Worm (Caenorhabditis elegans) whole organism, L1 larva: ENCODE results near the gene ptc-1.
A peak's percentile ranks its signal among the peaks of the same experiment; 100 is the strongest.

Source experiments
- C34B4.2 ChIP-seq: sonication (generic microtip); optimal IDR thresholded peaks from 2 replicates; lab custom pipeline; 2017; ENCODE audit warnings: mild to moderate bottlenecking, missing genetic modification characterization, missing compliant biosample characterization
- F16B12.6 ChIP-seq: fragments of 150-350 bp; optimal IDR thresholded peaks from 2 replicates; lab custom pipeline; 2014; ENCODE audit warnings: missing biosample characterization, missing genetic modification characterization
- Y116A8C.19 ChIP-seq: sonication (generic microtip); optimal IDR thresholded peaks from 2 replicates; lab custom pipeline; 2016; ENCODE audit warnings: missing compliant biosample characterization, missing genetic modification characterization, borderline replicate concordance
- aha-1 ChIP-seq: fragments of 150-350 bp; optimal IDR thresholded peaks from 2 replicates; lab custom pipeline; 2014; ENCODE audit warnings: missing biosample characterization, missing genetic modification characterization
- alr-1 ChIP-seq: fragments of 200-800 bp; sonication (Bioruptor generic); optimal IDR thresholded peaks from 2 replicates; lab custom pipeline; 2018; ENCODE audit warnings: borderline replicate concordance, mild to moderate bottlenecking, missing genetic modification characterization, missing compliant biosample characterization
- ama-1 ChIP-seq: fragments of 150-350 bp; optimal IDR thresholded peaks from 2 replicates; lab custom pipeline; 2014
- blmp-1 ChIP-seq: fragments of 150-350 bp; optimal IDR thresholded peaks from 2 replicates; lab custom pipeline; 2014; ENCODE audit warnings: missing biosample characterization, missing genetic modification characterization
- ceh-63 ChIP-seq: fragments of 200-800 bp; sonication (Bioruptor generic); optimal IDR thresholded peaks from 2 replicates; lab custom pipeline; 2018; ENCODE audit warnings: mild to moderate bottlenecking, missing genetic modification characterization, missing compliant biosample characterization
- ceh-8 ChIP-seq: fragments of 200-800 bp; sonication (Bioruptor generic); optimal IDR thresholded peaks from 2 replicates; lab custom pipeline; 2018; ENCODE audit warnings: mild to moderate bottlenecking, missing genetic modification characterization, moderate library complexity, missing compliant biosample characterization
- ceh-82 ChIP-seq, 3 experiments: fragments of 150-350 bp in 1 of 3; sonication (generic microtip) in 2 of 3; optimal IDR thresholded peaks; 2 replicates each; lab custom pipeline; 2014 to 2017; ENCODE audit warnings: missing biosample characterization in 3 of 3, missing genetic modification characterization in 3 of 3
- ceh-88 ChIP-seq: fragments of 200-800 bp; sonication (Bioruptor generic); IDR thresholded peaks from 2 replicates; pipeline ENCODE4 v1.3.6; 2022; ENCODE audit warnings: missing genetic modification characterization, missing compliant biosample characterization
- dpl-1 ChIP-seq, 3 experiments: fragments of 150-350 bp in 2 of 3; sonication (generic microtip) in 1 of 3; optimal IDR thresholded peaks; 2 replicates each; lab custom pipeline; 2014 to 2017; ENCODE audit warnings: missing biosample characterization in 3 of 3, missing genetic modification characterization in 3 of 3, missing genetic modification reagents in 3 of 3
- efl-1 ChIP-seq, 4 experiments: fragments of 150-350 bp; optimal IDR thresholded peaks in 3 of 4; peaks in 1 of 4; 1 replicate in 1 of 4; 2 replicates in 3 of 4; lab custom pipeline; 2014; ENCODE audit warnings: missing biosample characterization in 2 of 4, missing genetic modification characterization in 2 of 4, missing genetic modification reagents in 2 of 4
- egl-13 ChIP-seq: sonication (generic microtip); optimal IDR thresholded peaks from 2 replicates; lab custom pipeline; 2016; ENCODE audit warnings: missing genotype, missing genetic modification reagents, missing genetic modification characterization, missing compliant biosample characterization
- elt-2 ChIP-seq: sonication (generic microtip); optimal IDR thresholded peaks from 2 replicates; lab custom pipeline; 2016; ENCODE audit warnings: missing genetic modification characterization, mild to moderate bottlenecking, inconsistent platforms, missing compliant biosample characterization, missing genetic modification reagents
- elt-3 ChIP-seq, 6 experiments: fragments of 150-350 bp in 1 of 6; sonication (generic microtip); optimal IDR thresholded peaks; 2 replicates each; lab custom pipeline; 2017 to 2018; ENCODE audit warnings: missing biosample characterization in 6 of 6, missing genetic modification characterization in 6 of 6, inconsistent platforms in 1 of 6
- fkh-4 ChIP-seq: sonication (generic microtip); optimal IDR thresholded peaks from 2 replicates; lab custom pipeline; 2016; ENCODE audit warnings: missing compliant biosample characterization, missing genetic modification characterization, borderline replicate concordance
- fkh-8 ChIP-seq: sonication (generic microtip); optimal IDR thresholded peaks from 2 replicates; lab custom pipeline; 2016; ENCODE audit warnings: mild to moderate bottlenecking, missing genetic modification characterization, missing compliant biosample characterization
- fos-1 ChIP-seq: fragments of 150-350 bp; optimal IDR thresholded peaks from 2 replicates; lab custom pipeline; 2014; ENCODE audit warnings: missing biosample characterization, missing genetic modification characterization
- hlh-17 ChIP-seq: fragments of 200-800 bp; sonication (Bioruptor generic); optimal IDR thresholded peaks from 2 replicates; lab custom pipeline; 2018; ENCODE audit warnings: missing genetic modification characterization, mild to moderate bottlenecking, missing compliant biosample characterization, moderate library complexity, borderline replicate concordance
- irx-1 ChIP-seq: sonication (generic microtip); optimal IDR thresholded peaks from 2 replicates; lab custom pipeline; 2016; ENCODE audit warnings: missing genetic modification characterization, missing compliant biosample characterization
- lin-13 ChIP-seq: fragments of 150-350 bp; optimal IDR thresholded peaks from 2 replicates; lab custom pipeline; 2014; ENCODE audit warnings: missing biosample characterization, missing genetic modification reagents, missing genetic modification characterization
- lin-35 ChIP-seq, 2 experiments: fragments of 150-350 bp; optimal IDR thresholded peaks; 2 replicates each; lab custom pipeline; 2014; ENCODE audit warnings: missing biosample characterization in 2 of 2, missing genetic modification characterization in 2 of 2, missing genetic modification reagents in 2 of 2
- lin-39 ChIP-seq: fragments of 150-350 bp; optimal IDR thresholded peaks from 2 replicates; lab custom pipeline; 2014; ENCODE audit warnings: missing biosample characterization, missing genetic modification reagents, missing genetic modification characterization
- lsy-2 ChIP-seq, 2 experiments: fragments of 150-350 bp; optimal IDR thresholded peaks; 2 replicates each; lab custom pipeline; 2014; ENCODE audit warnings: missing biosample characterization in 2 of 2, missing genetic modification characterization in 2 of 2
- mef-2 ChIP-seq: fragments of 150-350 bp; optimal IDR thresholded peaks from 2 replicates; lab custom pipeline; 2014; ENCODE audit warnings: missing biosample characterization, missing genetic modification characterization
- mep-1 ChIP-seq: fragments of 150-350 bp; optimal IDR thresholded peaks from 2 replicates; lab custom pipeline; 2014; ENCODE audit warnings: missing biosample characterization, missing genetic modification characterization
- nhr-47 ChIP-seq: sonication (generic microtip); optimal IDR thresholded peaks from 2 replicates; lab custom pipeline; 2016; ENCODE audit warnings: mild to moderate bottlenecking, missing genetic modification characterization, moderate library complexity, missing compliant biosample characterization
- nhr-71 ChIP-seq: sonication (generic microtip); optimal IDR thresholded peaks from 2 replicates; lab custom pipeline; 2016; ENCODE audit warnings: mild to moderate bottlenecking, missing genetic modification characterization, moderate library complexity, missing compliant biosample characterization
- nhr-76 ChIP-seq: sonication (generic microtip); optimal IDR thresholded peaks from 2 replicates; lab custom pipeline; 2017; ENCODE audit warnings: missing biosample characterization, missing genetic modification characterization
- nhr-84 ChIP-seq: sonication (generic microtip); optimal IDR thresholded peaks from 2 replicates; lab custom pipeline; 2017; ENCODE audit warnings: missing biosample characterization, missing genetic modification characterization
- pax-3 ChIP-seq: fragments of 200-800 bp; sonication (Bioruptor generic); optimal IDR thresholded peaks from 2 replicates; lab custom pipeline; 2018; ENCODE audit warnings: mild to moderate bottlenecking, missing genetic modification characterization, moderate library complexity, missing compliant biosample characterization
- rnt-1 ChIP-seq: sonication (generic microtip); optimal IDR thresholded peaks from 2 replicates; lab custom pipeline; 2016; ENCODE audit warnings: mild to moderate bottlenecking, missing genetic modification characterization, moderate library complexity, missing compliant biosample characterization
- snu-23 ChIP-seq: sonication (generic microtip); optimal IDR thresholded peaks from 2 replicates; lab custom pipeline; 2016; ENCODE audit warnings: missing genetic modification characterization, missing compliant biosample characterization
- sptf-1 ChIP-seq: fragments of 150-350 bp; optimal IDR thresholded peaks from 2 replicates; lab custom pipeline; 2014; ENCODE audit warnings: missing biosample characterization, missing genetic modification characterization
- swsn-7 ChIP-seq: sonication (generic microtip); optimal IDR thresholded peaks from 2 replicates; lab custom pipeline; 2016; ENCODE audit warnings: missing genetic modification characterization, missing compliant biosample characterization
- tlp-1 ChIP-seq: fragments of 150-350 bp; optimal IDR thresholded peaks from 2 replicates; lab custom pipeline; 2014; ENCODE audit warnings: missing biosample characterization, missing genetic modification characterization
- unc-130 ChIP-seq: fragments of 150-350 bp; optimal IDR thresholded peaks from 2 replicates; lab custom pipeline; 2017; ENCODE audit warnings: missing biosample characterization, missing genetic modification characterization, inconsistent platforms
- vab-15 ChIP-seq: sonication (generic microtip); optimal IDR thresholded peaks from 2 replicates; lab custom pipeline; 2017; ENCODE audit warnings: missing genotype, mild to moderate bottlenecking, missing genetic modification characterization, missing compliant biosample characterization
- xbp-1 ChIP-seq: sonication (generic microtip); optimal IDR thresholded peaks from 2 replicates; lab custom pipeline; 2016; ENCODE audit warnings: missing genetic modification characterization, missing compliant biosample characterization
- ztf-11 ChIP-seq, 2 experiments: sonication (generic microtip); optimal IDR thresholded peaks; 2 replicates each; lab custom pipeline; 2016 to 2017; ENCODE audit warnings: missing genetic modification characterization in 2 of 2, missing biosample characterization in 1 of 2, missing compliant biosample characterization in 1 of 2

ptc-1 gene

DNA sequence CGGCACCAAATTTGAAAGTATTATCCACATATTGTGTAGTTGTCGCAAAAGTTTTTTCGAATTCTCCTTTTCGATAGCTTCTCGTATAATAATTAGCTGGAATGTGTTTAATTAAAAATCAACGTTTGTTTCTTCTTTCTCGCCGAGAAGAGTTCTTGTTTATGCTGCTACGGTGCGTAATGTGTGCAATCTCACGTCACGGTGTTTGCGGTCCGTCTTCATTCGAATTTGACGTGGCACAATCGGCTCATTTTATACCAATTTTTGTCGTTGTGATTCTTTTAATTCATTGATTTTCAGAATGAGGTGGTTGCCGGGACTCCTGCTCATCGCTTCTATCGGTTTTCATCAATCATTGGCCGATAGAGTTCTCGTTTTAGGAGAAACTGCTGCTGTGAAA is 28.8 kb upstream of the ptc-1 start, which contains the start of gene ostb-1:
ostb-1 (plus strand) TSS at position 301 of the 400 bp plus-strand sequence.
- TF ChIP-seq dpl-1 (GFP tag; optimal IDR thresholded peaks at IDR 0.05; lab: Kevin White, UChicago) (peak; percentile 32 to 55 (median 55)), lin-13 (GFP tag; lab: Kevin White, UChicago) (no peak), C34B4.2 (tag; lab: Kevin White, UChicago) (no peak), unc-130 (peak; percentile 9), efl-1 (optimal IDR thresholded peaks at IDR 0.05; lab: Kevin White, UChicago) (peak; percentile 34 to 49), efl-1 (GFP tag; optimal IDR thresholded peaks at IDR 0.05 in 1 of 2; lab: Kevin White, UChicago) (peak; percentile 58 to 93), vab-15 (peak; percentile 4), swsn-7 (tag; lab: Kevin White, UChicago) (peak; percentile 2), ceh-88 (GFP tag; lab: Robert Waterston, UW) (no peak), sptf-1 (no peak), lin-35 (GFP tag; optimal IDR thresholded peaks at IDR 0.05; lab: Kevin White, UChicago) (peak; percentile 46 to 66), alr-1 (tag; lab: Kevin White, UChicago) (no peak), F16B12.6 (tag; lab: Kevin White, UChicago) (peak; percentile 85), egl-13 (no peak), elt-2 (peak; percentile 4), pax-3 (tag; lab: Kevin White, UChicago) (no peak), irx-1 (tag; lab: Kevin White, UChicago) (no peak), nhr-71 (tag; lab: Kevin White, UChicago) (peak; percentile 19), hlh-17 (GFP tag; lab: Kevin White, UChicago) (no peak), mep-1 (tag; lab: Kevin White, UChicago) (peak; percentile 58), ama-1 (lab: Kevin White, UChicago) (no peak), lin-39 (no peak), blmp-1 (peak; percentile 27), nhr-84 (no peak), rnt-1 (tag; lab: Kevin White, UChicago) (peak; percentile 20), xbp-1 (tag; lab: Kevin White, UChicago) (peak; percentile 49), snu-23 (peak; percentile 20), lsy-2 (tag; optimal IDR thresholded peaks at IDR 0.05; lab: Kevin White, UChicago) (peak; percentile 61 to 85), ztf-11 (tag; optimal IDR thresholded peaks at IDR 0.05; lab: Kevin White, UChicago) (no peak), ceh-82 (tag; optimal IDR thresholded peaks at IDR 0.05; lab: Kevin White, UChicago) (peak in 1 of 3 experiments; percentile 7)
- TF ChIP-seq, all 84 proteins: peak for 16

DNA sequence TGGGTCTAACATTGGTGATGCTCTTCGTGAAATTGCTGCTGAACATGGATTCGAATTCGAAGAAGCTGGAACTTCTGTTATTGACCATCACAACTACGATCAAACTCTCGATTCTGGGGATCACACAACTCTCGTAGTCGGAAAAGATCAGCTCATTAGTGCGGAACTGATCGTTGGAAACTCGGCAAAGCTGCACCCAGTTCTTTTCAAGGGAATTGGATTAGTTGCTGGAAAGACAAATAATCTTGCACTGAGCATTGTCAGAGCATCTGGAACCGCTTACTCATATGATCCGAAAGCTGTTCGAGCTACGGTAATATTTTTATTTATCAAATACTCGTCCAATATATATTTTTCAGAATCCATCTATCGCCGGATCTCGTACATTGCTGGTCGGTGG is 28.1 kb upstream of the ptc-1 start:
- TF ChIP-seq efl-1 (optimal IDR thresholded peaks at IDR 0.05; lab: Kevin White, UChicago) (no peak), efl-1 (GFP tag; optimal IDR thresholded peaks at IDR 0.05 in 1 of 2; lab: Kevin White, UChicago) (peak in 1 of 2 experiments; percentile 62), mef-2 (tag; lab: Kevin White, UChicago) (no peak)

DNA sequence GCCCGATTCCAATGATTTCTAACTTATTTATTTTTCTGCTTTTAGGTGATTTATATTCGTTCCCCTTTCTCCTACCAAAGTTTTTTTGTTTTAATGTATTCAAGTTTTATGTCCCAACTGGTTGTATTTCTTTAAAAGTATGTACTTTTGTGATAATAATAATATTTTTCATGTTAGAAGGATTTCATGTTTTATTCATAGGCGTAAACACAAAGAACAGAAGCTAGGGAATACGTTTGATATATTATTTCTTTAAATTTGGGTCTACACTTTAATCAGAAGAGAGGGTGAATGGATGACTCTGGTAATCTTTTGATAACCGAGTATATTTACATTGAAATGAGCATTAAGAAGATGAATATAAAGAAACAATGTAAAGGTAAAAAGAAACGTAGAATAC is 26.9 kb upstream of the ptc-1 start:
- TF ChIP-seq dpl-1 (GFP tag; optimal IDR thresholded peaks at IDR 0.05; lab: Kevin White, UChicago) (no peak), elt-3 (tag; optimal IDR thresholded peaks at IDR 0.05; lab: Kevin White, UChicago) (no peak), nhr-71 (tag; lab: Kevin White, UChicago) (no peak), aha-1 (no peak), fkh-8 (tag; lab: Kevin White, UChicago) (no peak), lin-35 (GFP tag; optimal IDR thresholded peaks at IDR 0.05; lab: Kevin White, UChicago) (no peak)

- no peak for TF ChIP-seq fos-1 (tag; lab: Kevin White, UChicago)
- TF ChIP-seq blmp-1, result no peak
- no peak for TF ChIP-seq lin-35 (GFP tag; optimal IDR thresholded peaks at IDR 0.05; lab: Kevin White, UChicago)
- TF ChIP-seq ceh-8, result no peak
- TF ChIP-seq tlp-1, result no peak
- TF ChIP-seq C34B4.2 (tag; lab: Kevin White, UChicago), result no peak
- TF ChIP-seq nhr-47 (tag; lab: Kevin White, UChicago), result no peak
- no peak for TF ChIP-seq nhr-84
- no peak for TF ChIP-seq Y116A8C.19 (tag; lab: Kevin White, UChicago)
- no peak for TF ChIP-seq nhr-76 (tag; lab: Kevin White, UChicago)
- TF ChIP-seq efl-1 (optimal IDR thresholded peaks at IDR 0.05; lab: Kevin White, UChicago), result no peak
- no peak for TF ChIP-seq efl-1 (GFP tag; optimal IDR thresholded peaks at IDR 0.05 in 1 of 2; lab: Kevin White, UChicago)
- TF ChIP-seq dpl-1 (GFP tag; optimal IDR thresholded peaks at IDR 0.05; lab: Kevin White, UChicago), result no peak
- no peak for TF ChIP-seq snu-23
- TF ChIP-seq fkh-4 (tag; lab: Kevin White, UChicago), result no peak
- TF ChIP-seq elt-2, result no peak
- no peak for TF ChIP-seq ceh-63 (GFP tag; lab: Kevin White, UChicago)
- no peak for TF ChIP-seq vab-15
Observed at ce11 chrII:7870062-7870461, 23.0 kb upstream of the ptc-1 start, which contains the start of gene ztf-17. Gene ztf-17 (minus strand): TSS chrII:7870162.
